Worm (Caenorhabditis elegans) whole organism, young adult: ENCODE results near the gene nkcc-1.

Experiments used
- B0261.1 ChIP-seq: sonication (generic microtip); optimal IDR thresholded peaks from 2 replicates; lab custom pipeline; 2016; ENCODE audit warnings: mild to moderate bottlenecking, missing genetic modification characterization, moderate library complexity, missing compliant biosample characterization
- B0336.3 ChIP-seq: fragments of 200-800 bp; sonication (Bioruptor generic); IDR thresholded peaks from 2 replicates; pipeline ENCODE4 v1.3.6; 2022; ENCODE audit warnings: missing genetic modification characterization, missing compliant biosample characterization
- C06A6.2 ChIP-seq: fragments of 200-800 bp; sonication (Bioruptor generic); conservative IDR thresholded peaks from 2 replicates; pipeline ENCODE4 v1.3.6; 2022; ENCODE audit warnings: missing genetic modification characterization, missing compliant biosample characterization
- C17E4.6 ChIP-seq: fragments of 200-800 bp; sonication (Bioruptor generic); IDR thresholded peaks from 2 replicates; pipeline ENCODE4 v1.3.6; 2022; ENCODE audit warnings: missing genetic modification reagents, missing genetic modification characterization, missing compliant biosample characterization
- D2030.7 ChIP-seq: fragments of 200-800 bp; sonication (Bioruptor generic); IDR thresholded peaks from 2 replicates; pipeline ENCODE4 v1.3.6; 2022; ENCODE audit warnings: missing genetic modification reagents, missing genetic modification characterization, missing compliant biosample characterization
- F23B12.7 ChIP-seq: sonication (generic microtip); optimal IDR thresholded peaks from 2 replicates; lab custom pipeline; 2017; ENCODE audit warnings: missing genetic modification characterization, mild to moderate bottlenecking, missing compliant biosample characterization, antibody characterized with exemption, moderate library complexity; ENCODE audit not compliant: insufficient read depth
- F33H1.4 ChIP-seq: fragments of 200-800 bp; sonication (Bioruptor generic); IDR thresholded peaks from 2 replicates; pipeline ENCODE4 v1.3.6; 2022; ENCODE audit warnings: missing genetic modification reagents, missing genetic modification characterization, missing compliant biosample characterization
- F37B4.10 ChIP-seq: fragments of 200-800 bp; sonication (Bioruptor generic); IDR thresholded peaks from 2 replicates; pipeline ENCODE4 v1.3.6; 2022; ENCODE audit warnings: missing genetic modification characterization, missing compliant biosample characterization
- K12H6.12 ChIP-seq: fragments of 200-800 bp; sonication (Bioruptor generic); optimal IDR thresholded peaks from 2 replicates; lab custom pipeline; 2018; ENCODE audit warnings: mild to moderate bottlenecking, missing genetic modification characterization, missing compliant biosample characterization
- T26A5.8 ChIP-seq: sonication (generic microtip); optimal IDR thresholded peaks from 2 replicates; lab custom pipeline; 2016; ENCODE audit warnings: missing genetic modification characterization, missing compliant biosample characterization
- Y56A3A.18 ChIP-seq: fragments of 200-800 bp; sonication (Bioruptor generic); IDR thresholded peaks from 2 replicates; pipeline ENCODE4 v1.3.6; 2022; ENCODE audit warnings: missing genetic modification reagents, missing genetic modification characterization, missing compliant biosample characterization
- Y95B8A.8 ChIP-seq: fragments of 200-800 bp; sonication (Bioruptor generic); IDR thresholded peaks from 2 replicates; pipeline ENCODE4 v1.3.6; 2022; ENCODE audit warnings: missing genetic modification reagents, missing genetic modification characterization, missing compliant biosample characterization
- akir-1 ChIP-seq: fragments of 200-800 bp; sonication (Bioruptor generic); optimal IDR thresholded peaks from 2 replicates; lab custom pipeline; 2018; ENCODE audit warnings: mild to moderate bottlenecking, missing genetic modification characterization, moderate library complexity, missing compliant biosample characterization
- ama-1 ChIP-seq, 3 experiments: fragments of 150-350 bp in 1 of 3; sonication (generic microtip) in 2 of 3; optimal IDR thresholded peaks; 2 replicates each; lab custom pipeline; 2014 to 2018; ENCODE audit warnings: missing biosample characterization in 2 of 3, missing genetic modification characterization in 2 of 3, missing genetic modification reagents in 2 of 3
- aptf-2 ChIP-seq: fragments of 200-800 bp; sonication (Bioruptor generic); conservative IDR thresholded peaks from 2 replicates; pipeline ENCODE4 v1.3.6; 2022; ENCODE audit warnings: missing genetic modification reagents, missing genetic modification characterization, missing compliant biosample characterization
- attf-3 ChIP-seq: fragments of 200-800 bp; sonication (Bioruptor generic); conservative IDR thresholded peaks from 2 replicates; pipeline ENCODE4 v1.3.6; 2022; ENCODE audit warnings: missing genetic modification reagents, missing genetic modification characterization, missing compliant biosample characterization
- bed-2 ChIP-seq: fragments of 200-800 bp; sonication (Bioruptor generic); IDR thresholded peaks from 2 replicates; pipeline ENCODE4 v1.3.6; 2022; ENCODE audit warnings: missing genetic modification reagents, missing genetic modification characterization, missing compliant biosample characterization
- ccch-3 ChIP-seq: fragments of 200-800 bp; sonication (Bioruptor generic); optimal IDR thresholded peaks from 2 replicates; lab custom pipeline; 2018; ENCODE audit warnings: mild to moderate bottlenecking, missing genetic modification characterization, missing compliant biosample characterization
- cebp-2 ChIP-seq: fragments of 200-800 bp; sonication (Bioruptor generic); IDR thresholded peaks from 2 replicates; pipeline ENCODE4 v1.3.6; 2022; ENCODE audit warnings: missing genetic modification characterization, missing compliant biosample characterization
- ceh-40 ChIP-seq: fragments of 200-800 bp; sonication (Bioruptor generic); IDR thresholded peaks from 2 replicates; pipeline ENCODE4 v1.3.6; 2022; ENCODE audit warnings: missing genetic modification characterization, missing compliant biosample characterization
- ceh-79 ChIP-seq: sonication (generic microtip); optimal IDR thresholded peaks from 2 replicates; lab custom pipeline; 2017; ENCODE audit warnings: mild to moderate bottlenecking, missing genetic modification characterization, missing compliant biosample characterization
- ceh-91 ChIP-seq: fragments of 200-800 bp; sonication (Bioruptor generic); IDR thresholded peaks from 2 replicates; pipeline ENCODE4 v1.3.6; 2022; ENCODE audit warnings: missing genetic modification reagents, missing genetic modification characterization, missing compliant biosample characterization
- die-1 ChIP-seq: sonication (generic microtip); optimal IDR thresholded peaks from 2 replicates; lab custom pipeline; 2016; ENCODE audit warnings: missing genotype, mild to moderate bottlenecking, missing genetic modification characterization, missing compliant biosample characterization
- efl-1 ChIP-seq: fragments of 150-350 bp; optimal IDR thresholded peaks from 2 replicates; lab custom pipeline; 2014; ENCODE audit warnings: missing biosample characterization, missing genetic modification reagents, missing genetic modification characterization
- egl-18 ChIP-seq: fragments of 200-800 bp; sonication (Bioruptor generic); IDR thresholded peaks from 2 replicates; pipeline ENCODE4 v1.3.6; 2022; ENCODE audit warnings: missing genetic modification reagents, missing genetic modification characterization, missing compliant biosample characterization
- egrh-3 ChIP-seq: fragments of 200-800 bp; sonication (Bioruptor generic); IDR thresholded peaks from 2 replicates; pipeline ENCODE4 v1.3.6; 2022; ENCODE audit warnings: missing genetic modification reagents, missing genetic modification characterization, missing compliant biosample characterization
- ekl-4 ChIP-seq: fragments of 200-800 bp; sonication (Bioruptor generic); IDR thresholded peaks from 2 replicates; pipeline ENCODE4 v1.3.6; 2022; ENCODE audit warnings: missing genetic modification reagents, missing genetic modification characterization, missing compliant biosample characterization
- fkh-3 ChIP-seq: sonication (generic microtip); optimal IDR thresholded peaks from 2 replicates; lab custom pipeline; 2016; ENCODE audit warnings: mild to moderate bottlenecking, missing genetic modification characterization, missing compliant biosample characterization
- hsf-1 ChIP-seq: fragments of 200-800 bp; sonication (Bioruptor generic); IDR thresholded peaks from 2 replicates; pipeline ENCODE4 v1.3.6; 2022; ENCODE audit warnings: missing genetic modification reagents, missing genetic modification characterization, missing compliant biosample characterization
- let-607 ChIP-seq, 2 experiments: fragments of 200-800 bp in 1 of 2; sonication (Bioruptor generic) in 1 of 2; sonication (generic microtip) in 1 of 2; optimal IDR thresholded peaks; 2 replicates each; lab custom pipeline; 2016 to 2018; ENCODE audit warnings: mild to moderate bottlenecking in 2 of 2, missing compliant biosample characterization in 2 of 2, missing genetic modification characterization in 2 of 2, moderate library complexity in 2 of 2, missing genotype in 1 of 2
- lin-54 ChIP-seq: fragments of 200-800 bp; sonication (Bioruptor generic); optimal IDR thresholded peaks from 2 replicates; lab custom pipeline; 2018; ENCODE audit warnings: mild to moderate bottlenecking, missing genetic modification characterization, missing compliant biosample characterization
- lir-1 ChIP-seq: fragments of 200-800 bp; sonication (Bioruptor generic); conservative IDR thresholded peaks from 2 replicates; pipeline ENCODE4 v1.3.6; 2022; ENCODE audit warnings: missing genetic modification reagents, missing genetic modification characterization, missing compliant biosample characterization
- lsl-1 ChIP-seq: fragments of 200-800 bp; sonication (Bioruptor generic); optimal IDR thresholded peaks from 2 replicates; lab custom pipeline; 2018; ENCODE audit warnings: mild to moderate bottlenecking, missing genetic modification characterization, moderate library complexity, missing compliant biosample characterization
- mel-28 ChIP-seq: sonication (generic microtip); optimal IDR thresholded peaks from 2 replicates; lab custom pipeline; 2016; ENCODE audit warnings: borderline replicate concordance, mild to moderate bottlenecking, missing genetic modification characterization, missing compliant biosample characterization
- mes-4 ChIP-seq: sonication (generic microtip); optimal IDR thresholded peaks from 2 replicates; lab custom pipeline; 2016; ENCODE audit warnings: missing genotype, missing genetic modification characterization, missing compliant biosample characterization
- nfya-2 ChIP-seq: fragments of 200-800 bp; sonication (Bioruptor generic); IDR thresholded peaks from 2 replicates; pipeline ENCODE4 v1.3.6; 2022; ENCODE audit warnings: missing genetic modification reagents, missing genetic modification characterization, missing compliant biosample characterization
- nhr-90 ChIP-seq: sonication (generic microtip); optimal IDR thresholded peaks from 2 replicates; lab custom pipeline; 2016; ENCODE audit warnings: missing genotype, mild to moderate bottlenecking, missing genetic modification characterization, missing compliant biosample characterization
- rcor-1 ChIP-seq: fragments of 200-800 bp; sonication (Bioruptor generic); IDR thresholded peaks from 2 replicates; pipeline ENCODE4 v1.3.6; 2022; ENCODE audit warnings: missing genetic modification reagents, missing genetic modification characterization, missing compliant biosample characterization
- rec-8 ChIP-seq, 2 experiments: sonication (generic microtip); optimal IDR thresholded peaks; 2 replicates each; lab custom pipeline; 2016; ENCODE audit warnings: mild to moderate bottlenecking in 2 of 2, missing genetic modification characterization in 2 of 2, missing genetic modification reagents in 2 of 2, missing genotype in 2 of 2, missing biosample characterization in 1 of 2, missing compliant biosample characterization in 1 of 2, moderate library complexity in 1 of 2
- repo-1 ChIP-seq: sonication (generic microtip); optimal IDR thresholded peaks from 2 replicates; lab custom pipeline; 2017; ENCODE audit warnings: mild to moderate bottlenecking, missing genetic modification characterization, missing compliant biosample characterization
- snpc-1.1 ChIP-seq: sonication (generic microtip); optimal IDR thresholded peaks from 2 replicates; lab custom pipeline; 2017; ENCODE audit warnings: missing genetic modification characterization, mild to moderate bottlenecking, missing compliant biosample characterization, antibody characterized with exemption, moderate library complexity, missing genotype, missing genetic modification reagents; ENCODE audit not compliant: insufficient read depth
- snpc-3.4 ChIP-seq: sonication (generic microtip); optimal IDR thresholded peaks from 2 replicates; lab custom pipeline; 2017; ENCODE audit warnings: missing genetic modification characterization, mild to moderate bottlenecking, missing compliant biosample characterization, antibody characterized with exemption, moderate library complexity, missing genotype, missing genetic modification reagents
- tbp1 ChIP-seq: fragments of 200-800 bp; sonication (Bioruptor generic); optimal IDR thresholded peaks from 2 replicates; lab custom pipeline; 2018; ENCODE audit warnings: mild to moderate bottlenecking, missing genetic modification characterization, missing compliant biosample characterization
- tbx-9 ChIP-seq: sonication (generic microtip); optimal IDR thresholded peaks from 2 replicates; lab custom pipeline; 2016; ENCODE audit warnings: borderline replicate concordance, missing genetic modification characterization, inconsistent platforms, missing compliant biosample characterization
- xnd-1 ChIP-seq: sonication (generic microtip); optimal IDR thresholded peaks from 2 replicates; lab custom pipeline; 2016; ENCODE audit warnings: missing genotype, missing genetic modification reagents, missing genetic modification characterization, missing compliant biosample characterization
- zim-3 ChIP-seq: sonication (generic microtip); optimal IDR thresholded peaks from 2 replicates; lab custom pipeline; 2017; ENCODE audit warnings: mild to moderate bottlenecking, missing genetic modification characterization, moderate library complexity, missing compliant biosample characterization
- ztf-26 ChIP-seq: sonication (generic microtip); optimal IDR thresholded peaks from 2 replicates; lab custom pipeline; 2017; ENCODE audit warnings: missing genetic modification characterization, missing compliant biosample characterization

nkcc-1 gene

ce11 chrIV:14119327-14119726, 4.5 kb downstream of the nkcc-1 start:
- no peak for TF ChIP-seq repo-1 (tag; lab: Kevin White, UChicago)
- no peak for TF ChIP-seq F23B12.7
- no peak for TF ChIP-seq ceh-91 (GFP tag; lab: Robert Waterston, UW)

- no peak for TF ChIP-seq C06A6.2 (GFP tag; lab: Robert Waterston, UW)
- no peak for TF ChIP-seq fkh-3 (tag; lab: Kevin White, UChicago)
- TF ChIP-seq lin-54 (GFP tag; lab: Kevin White, UChicago): peak; percentile 40
- no peak for TF ChIP-seq B0261.1 (tag; lab: Kevin White, UChicago)
- TF ChIP-seq xnd-1 (tag; lab: Kevin White, UChicago): peak; percentile 85
- no peak for TF ChIP-seq mel-28 (tag; lab: Kevin White, UChicago)
- no peak for TF ChIP-seq zim-3 (tag; lab: Kevin White, UChicago)
- no peak for TF ChIP-seq egl-18 (GFP tag; lab: Robert Waterston, UW)
- no peak for TF ChIP-seq cebp-2 (GFP tag; lab: Robert Waterston, UW)
- no peak for TF ChIP-seq nfya-2 (GFP tag; lab: Robert Waterston, UW)
- peak; percentile 37 for TF ChIP-seq efl-1
- no peak for TF ChIP-seq ceh-79
- TF ChIP-seq rcor-1 (GFP tag; lab: Robert Waterston, UW): no peak
- no peak for TF ChIP-seq F37B4.10 (GFP tag; lab: Robert Waterston, UW)
- TF ChIP-seq die-1: no peak
- TF ChIP-seq snpc-3.4 (tag; lab: Kevin White, UChicago): peak; percentile 31
- TF ChIP-seq akir-1 (GFP tag; lab: Kevin White, UChicago): no peak
- TF ChIP-seq ekl-4: no peak
- no peak for TF ChIP-seq lir-1 (GFP tag; lab: Robert Waterston, UW)
- TF ChIP-seq F33H1.4: peak; percentile 94
- no peak for TF ChIP-seq tbx-9 (tag; lab: Kevin White, UChicago)
- no peak for TF ChIP-seq Y56A3A.18 (GFP tag; lab: Robert Waterston, UW)
- peak; percentile 93 for TF ChIP-seq hsf-1 (GFP tag; lab: Robert Waterston, UW)
- TF ChIP-seq attf-3 (GFP tag; lab: Robert Waterston, UW): no peak
- no peak for TF ChIP-seq egrh-3 (GFP tag; lab: Robert Waterston, UW)
- TF ChIP-seq ccch-3 (GFP tag; lab: Kevin White, UChicago): no peak
- TF ChIP-seq C17E4.6 (GFP tag; lab: Robert Waterston, UW): no peak
- no peak for TF ChIP-seq F23B12.7
- no peak for TF ChIP-seq ztf-26 (tag; lab: Kevin White, UChicago)
- TF ChIP-seq let-607 (tag; optimal IDR thresholded peaks at IDR 0.05; lab: Kevin White, UChicago): no peak
- TF ChIP-seq K12H6.12 (tag; lab: Kevin White, UChicago): no peak
- TF ChIP-seq ceh-40 (GFP tag; lab: Robert Waterston, UW): no peak
- TF ChIP-seq T26A5.8 (tag; lab: Kevin White, UChicago): no peak
- TF ChIP-seq mes-4: no peak
- peak; percentile 93 for TF ChIP-seq lsl-1 (GFP tag; lab: Kevin White, UChicago)
- no peak for TF ChIP-seq aptf-2
- TF ChIP-seq D2030.7 (GFP tag; lab: Robert Waterston, UW): peak; percentile 44
- no peak for TF ChIP-seq nhr-90 (tag; lab: Kevin White, UChicago)
- TF ChIP-seq bed-2 (GFP tag; lab: Robert Waterston, UW): no peak
- TF ChIP-seq B0336.3 (GFP tag; lab: Robert Waterston, UW): no peak
- TF ChIP-seq ama-1 (optimal IDR thresholded peaks at IDR 0.05; lab: Kevin White, UChicago): no peak
- no peak for TF ChIP-seq ama-1 (GFP tag; optimal IDR thresholded peaks at IDR 0.05; lab: Kevin White, UChicago)
- no peak for TF ChIP-seq rec-8 (tag; optimal IDR thresholded peaks at IDR 0.05; lab: Kevin White, UChicago)
- peak; percentile 5 for TF ChIP-seq snpc-1.1 (tag; lab: Kevin White, UChicago)
- peak; percentile 68 for TF ChIP-seq tbp1 (GFP tag; lab: Kevin White, UChicago)
- TF ChIP-seq Y95B8A.8 (GFP tag; lab: Robert Waterston, UW): no peak
Observed at ce11 chrIV:14115556-14115955, 8.3 kb downstream of the nkcc-1 start.
